Fruit fly (Drosophila melanogaster): Measurements from ENCODE around the gene Mst87F.
A peak's percentile ranks its signal among the peaks of the same experiment; 100 is the strongest.

Gene Mst87F

DNA sequence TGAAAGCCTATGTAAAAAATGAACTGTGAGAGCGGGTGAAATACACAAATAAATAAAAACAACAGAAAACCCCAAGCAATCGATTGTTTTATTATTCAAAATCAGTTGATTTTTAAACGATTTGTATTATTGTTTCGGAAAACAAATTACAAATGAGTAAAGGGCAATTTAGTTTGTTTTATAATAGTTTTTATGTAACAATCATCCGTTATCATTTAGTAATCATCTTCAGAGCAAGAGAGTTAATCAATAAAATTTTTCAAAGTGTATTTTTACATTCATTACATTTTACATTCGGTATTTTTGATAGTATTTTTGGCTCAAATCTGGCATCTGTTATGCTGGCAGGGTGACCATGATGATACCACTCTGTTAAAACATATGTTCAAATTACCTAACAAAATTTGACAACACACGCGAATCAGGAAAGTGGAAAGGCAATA lies 48.5 kb downstream of the Mst87F start, which contains the start of the genes CG42375 and CG9288 (continued):
- TF ChIP-seq YL-1 (GFP tag; optimal IDR thresholded peaks at IDR 0.05) (no peak), D19B (GFP tag; optimal IDR thresholded peaks at IDR 0.05) (peak; percentile 52), disco-r (GFP tag; optimal IDR thresholded peaks at IDR 0.05) (peak; percentile 20), CG6654 (GFP tag; optimal IDR thresholded peaks at IDR 0.05) (peak; percentile 41), Mad (GFP tag; optimal IDR thresholded peaks at IDR 0.05) (no peak), CG15011 (GFP tag; optimal IDR thresholded peaks at IDR 0.05) (peak; percentile 47), bab2 (GFP tag; optimal IDR thresholded peaks at IDR 0.05) (peak; percentile 87), CG10209 (GFP tag; optimal IDR thresholded peaks at IDR 0.05) (no peak), Hmx (GFP tag; optimal IDR thresholded peaks at IDR 0.05) (peak; percentile 73), CG2889 (GFP tag; IDR thresholded peaks at IDR 0.05) (no peak), wor (GFP tag; IDR thresholded peaks at IDR 0.05) (no peak), CG6683 (GFP tag; optimal IDR thresholded peaks at IDR 0.05) (peak; percentile 54), CG5245 (GFP tag; optimal IDR thresholded peaks at IDR 0.05) (peak; percentile 53), CG6272 (GFP tag; IDR thresholded peaks at IDR 0.05) (peak; percentile 29; the same call in 1 of the 2 replicates), mld (GFP tag; IDR thresholded peaks at IDR 0.05; ENCODE audit: partially characterized antibody) (no peak), CG3281 (GFP tag; optimal IDR thresholded peaks at IDR 0.05) (peak; percentile 82), CG32532 (GFP tag; IDR thresholded peaks at IDR 0.05) (peak; percentile 67; the same call in 1 of the 2 replicates), CG11560 (tag; IDR thresholded peaks at IDR 0.05) (no peak), dm (GFP tag; optimal IDR thresholded peaks at IDR 0.05) (peak; percentile 4), Side (GFP tag; optimal IDR thresholded peaks at IDR 0.05) (peak; percentile 58), trh (GFP tag; optimal IDR thresholded peaks at IDR 0.05) (no peak), Stat92E (GFP tag; optimal IDR thresholded peaks at IDR 0.05) (no peak), toy (GFP tag; IDR thresholded peaks at IDR 0.05) (no peak), br (optimal IDR thresholded peaks at IDR 0.05) (no peak), CG12391 (tag; optimal IDR thresholded peaks at IDR 0.05) (peak; percentile 43), NK7.1 (GFP tag; optimal IDR thresholded peaks at IDR 0.05) (peak; percentile 59), CG1233 (GFP tag; optimal IDR thresholded peaks at IDR 0.05) (peak; percentile 70), p53 (GFP tag; optimal IDR thresholded peaks at IDR 0.05) (no peak), CG1602 (GFP tag; optimal IDR thresholded peaks at IDR 0.05) (peak; percentile 12), CG6854 (GFP tag; optimal IDR thresholded peaks at IDR 0.05) (peak; percentile 47), Hr3 (GFP tag; optimal IDR thresholded peaks at IDR 0.05) (no peak), Dp (GFP tag; optimal IDR thresholded peaks at IDR 0.05) (peak; percentile 27), CG2199 (GFP tag; IDR thresholded peaks at IDR 0.05) (0 out of 3 replicates have a peak, but pooled peaks have one; percentile 57), pnt (GFP tag; optimal IDR thresholded peaks at IDR 0.05) (peak; percentile 79), gro (GFP tag; optimal IDR thresholded peaks at IDR 0.05) (peak; percentile 47), Sry-δ (GFP tag; optimal IDR thresholded peaks at IDR 0.05) (peak; percentile 33), CG7357 (GFP tag; IDR thresholded peaks at IDR 0.05) (0 out of 3 replicates have a peak, but pooled peaks have one; percentile 46), Atf6 (GFP tag; IDR thresholded peaks at IDR 0.05) (peak; percentile 36; the same call in 1 of the 2 replicates), CG10431 (GFP tag; optimal IDR thresholded peaks at IDR 0.05) (no peak), CG7839 (tag; optimal IDR thresholded peaks at IDR 0.05) (peak; percentile 85), CG15073 (GFP tag; optimal IDR thresholded peaks at IDR 0.05) (no peak), CG8924 (tag; optimal IDR thresholded peaks at IDR 0.05) (peak; percentile 60), Gug (GFP tag; IDR thresholded peaks at IDR 0.05) (peak; percentile 44; the same call in 2 of the 4 replicates), Drgx (GFP tag; IDR thresholded peaks at IDR 0.05) (peak; percentile 61; the same call in 1 of the 2 replicates), Doc3 (GFP tag; IDR thresholded peaks at IDR 0.05; ENCODE audit: partially characterized antibody) (no peak), ap (GFP tag; IDR thresholded peaks at IDR 0.05) (no peak), Sox100B (GFP tag; optimal IDR thresholded peaks at IDR 0.05) (peak; percentile 77), Bteb2 (GFP tag; optimal IDR thresholded peaks at IDR 0.05) (peak; percentile 26), Jarid2 (GFP tag; optimal IDR thresholded peaks at IDR 0.05) (peak; percentile 24), CG3163 (GFP tag; optimal IDR thresholded peaks at IDR 0.05) (no peak), cad (GFP tag; optimal IDR thresholded peaks at IDR 0.05) (no peak), CG18599 (GFP tag; optimal IDR thresholded peaks at IDR 0.05) (peak; percentile 78)
